Worm (Caenorhabditis elegans): Measurements from ENCODE around the gene Y54G11A.1.
A peak's percentile ranks its signal among the peaks of the same experiment; 100 is the strongest.

Gene Y54G11A.1

DNA sequence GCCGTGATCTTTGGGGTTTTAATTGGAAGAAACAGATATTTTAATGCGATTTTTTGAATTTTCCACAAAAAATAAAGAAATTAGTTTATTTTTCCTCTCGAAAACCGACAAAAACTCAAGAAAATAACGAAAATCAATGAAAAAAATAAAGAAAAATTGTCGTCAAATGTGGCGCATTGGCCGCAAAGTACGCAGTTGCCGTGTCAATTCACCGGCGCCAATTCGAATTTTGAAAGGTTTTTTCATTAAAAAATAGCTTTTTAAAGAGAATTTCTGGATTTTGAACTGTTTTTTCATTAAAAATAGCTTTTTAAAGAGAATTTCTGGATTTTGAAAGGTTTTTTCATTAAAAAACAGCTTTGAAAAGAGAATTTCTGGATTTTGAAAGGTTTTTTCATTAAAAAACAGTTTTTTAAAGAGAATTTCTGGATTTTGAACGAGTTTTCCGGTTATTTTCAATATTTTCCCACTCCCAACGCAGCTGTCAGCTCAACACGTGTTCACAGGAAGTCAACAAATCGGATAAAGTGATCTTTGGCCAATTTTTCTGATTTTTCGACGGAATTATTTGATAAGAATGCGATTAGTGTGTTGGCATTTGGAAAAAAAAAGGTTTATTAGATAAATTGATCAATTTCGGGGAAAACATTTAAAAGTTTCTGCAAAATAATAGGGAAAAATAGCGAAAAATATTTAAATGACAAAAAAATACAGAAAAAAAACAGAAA, 34.5 kb downstream of the Y54G11A.1 start:
- TF ChIP-seq ceh-22 (tag; optimal IDR thresholded peaks at IDR 0.05), result no peak
- no peak for TF ChIP-seq ceh-30 (tag; optimal IDR thresholded peaks at IDR 0.05)
- no peak for TF ChIP-seq eyg-1 (tag; optimal IDR thresholded peaks at IDR 0.05)
- no peak for TF ChIP-seq ama-1 (optimal IDR thresholded peaks at IDR 0.05)
- no peak for TF ChIP-seq ttx-3 (tag; optimal IDR thresholded peaks at IDR 0.05)
- TF ChIP-seq dve-1 (tag; optimal IDR thresholded peaks at IDR 0.05), result no peak
- no peak for TF ChIP-seq hlh-8 (tag; optimal IDR thresholded peaks at IDR 0.05)
- TF ChIP-seq pax-1 (tag; optimal IDR thresholded peaks at IDR 0.05), result no peak
- TF ChIP-seq ceh-9 (tag; optimal IDR thresholded peaks at IDR 0.05), result no peak
- TF ChIP-seq ahr-1 (tag; optimal IDR thresholded peaks at IDR 0.05), result no peak
- no peak for TF ChIP-seq syd-9 (tag; optimal IDR thresholded peaks at IDR 0.05)

- TF ChIP-seq ceh-48 (tag; optimal IDR thresholded peaks at IDR 0.05) (peak; percentile 35), npax-4 (tag; optimal IDR thresholded peaks at IDR 0.05) (no peak)
These were observed 35.1 kb downstream of the Y54G11A.1 start, which contains the start of gene men-1 for ce11 chrII:14233879-14234278. men-1 (minus strand) TSS chrII:14234120.

DNA sequence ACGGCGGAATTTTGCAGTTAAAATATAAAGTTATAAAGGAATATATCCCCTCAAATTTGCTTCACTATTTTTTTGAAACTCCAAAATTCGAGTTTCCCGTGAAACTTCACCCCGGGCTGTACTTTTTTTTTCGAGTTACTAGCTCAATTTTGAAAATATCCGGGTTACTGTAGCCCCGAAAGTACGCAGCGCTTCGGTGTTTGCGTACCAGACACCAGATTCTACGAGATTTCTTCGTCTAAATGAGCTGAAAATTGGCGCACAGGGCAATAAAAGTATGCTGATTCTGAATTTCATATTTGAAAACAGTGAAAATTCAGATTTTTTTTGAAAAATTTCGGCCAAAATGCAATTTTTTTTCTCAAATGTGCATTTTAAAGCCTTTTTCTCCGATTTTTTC, 38.1 kb downstream of the Y54G11A.1 start:
- TF ChIP-seq pax-1 (tag; optimal IDR thresholded peaks at IDR 0.05), result no peak
- TF ChIP-seq zip-5 (tag; optimal IDR thresholded peaks at IDR 0.05), result no peak
- no peak for TF ChIP-seq rnt-1 (tag; optimal IDR thresholded peaks at IDR 0.05)
- TF ChIP-seq pat-9 (tag; optimal IDR thresholded peaks at IDR 0.05), result no peak

DNA sequence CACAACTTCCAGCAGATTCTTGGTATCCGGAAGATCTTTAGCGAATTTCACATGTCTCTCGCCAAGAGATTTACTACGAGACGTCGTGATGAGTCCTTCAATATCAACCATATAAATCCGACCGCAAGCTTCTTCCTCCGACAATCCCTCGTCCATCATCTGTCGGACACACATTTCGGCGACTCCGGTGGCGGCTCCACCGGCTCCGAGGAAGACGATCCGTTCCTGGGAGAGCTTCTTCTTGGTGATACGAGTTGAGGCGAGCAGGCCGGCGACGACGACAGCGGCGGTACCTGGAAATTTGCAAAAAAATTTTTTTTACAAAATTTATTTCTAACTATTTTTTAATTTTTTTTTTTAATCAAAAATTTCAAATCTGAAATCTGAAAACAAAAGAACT, 38.9 kb downstream of the Y54G11A.1 start:
- TF ChIP-seq nhr-232 (tag; optimal IDR thresholded peaks at IDR 0.05), result no peak
- no peak for TF ChIP-seq C38D4.7 (GFP tag; optimal IDR thresholded peaks at IDR 0.05)
- no peak for TF ChIP-seq pha-2 (tag; optimal IDR thresholded peaks at IDR 0.05)
- no peak for TF ChIP-seq hlh-8 (tag; optimal IDR thresholded peaks at IDR 0.05)
- TF ChIP-seq unc-86 (tag; optimal IDR thresholded peaks at IDR 0.05), result no peak
- no peak for TF ChIP-seq pqm-1 (tag; optimal IDR thresholded peaks at IDR 0.05)
- no peak for TF ChIP-seq ceh-2 (tag; optimal IDR thresholded peaks at IDR 0.05)
- TF ChIP-seq ceh-9 (tag; optimal IDR thresholded peaks at IDR 0.05), result no peak
- no peak for TF ChIP-seq sox-2 (GFP tag; IDR thresholded peaks at IDR 0.05)
- no peak for TF ChIP-seq dmd-4 (tag; optimal IDR thresholded peaks at IDR 0.05; ENCODE audit: borderline replicate concordance)
- no peak for TF ChIP-seq pax-1 (tag; optimal IDR thresholded peaks at IDR 0.05)

ce11 chrII:14226175-14226574, 42.8 kb downstream of the Y54G11A.1 start, which contains the start of gene Y48B6A.13:
Y48B6A.13 (minus strand) TSS chrII:14226275.
- TF ChIP-seq ceh-31 (tag; optimal IDR thresholded peaks at IDR 0.05) (no peak), rnt-1 (tag; optimal IDR thresholded peaks at IDR 0.05) (no peak), ceh-6 (GFP tag; optimal IDR thresholded peaks at IDR 0.05) (no peak), sdc-2 (tag; optimal IDR thresholded peaks at IDR 0.05) (no peak), che-1 (tag; optimal IDR thresholded peaks at IDR 0.05) (no peak), ama-1 (optimal IDR thresholded peaks at IDR 0.05) (no peak), ceh-45 (GFP tag; IDR thresholded peaks at IDR 0.05) (no peak), sox-4 (tag; optimal IDR thresholded peaks at IDR 0.05) (no peak), ets-4 (tag; optimal IDR thresholded peaks at IDR 0.05) (no peak), fkh-10 (GFP tag; optimal IDR thresholded peaks at IDR 0.05) (no peak), ahr-1 (tag; optimal IDR thresholded peaks at IDR 0.05) (no peak), eyg-1 (tag; optimal IDR thresholded peaks at IDR 0.05) (no peak), ceh-2 (tag; optimal IDR thresholded peaks at IDR 0.05) (no peak), hlh-8 (tag; optimal IDR thresholded peaks at IDR 0.05) (no peak), gmeb-2 (tag; optimal IDR thresholded peaks at IDR 0.05) (no peak), lim-6 (tag; optimal IDR thresholded peaks at IDR 0.05) (no peak)
